Fruit fly (Drosophila melanogaster): Measurements from ENCODE around the gene CG32532.

CG32532 gene

dm6 chrX:19495611-19496583, 51.4 kb downstream of the CG32532 start (continued):
- TF ChIP-seq luna (GFP tag; optimal IDR thresholded peaks at IDR 0.05): no peak
- TF ChIP-seq insv (GFP tag; optimal IDR thresholded peaks at IDR 0.05): no peak
- peak; percentile 80 for TF ChIP-seq Meics (GFP tag; optimal IDR thresholded peaks at IDR 0.05)
- TF ChIP-seq sr (GFP tag; IDR thresholded peaks at IDR 0.05): no peak
- peak; percentile 30 for TF ChIP-seq CG9437 (GFP tag; optimal IDR thresholded peaks at IDR 0.05)
- TF ChIP-seq CG10654 (GFP tag; optimal IDR thresholded peaks at IDR 0.05): peak; percentile 32
- no peak for TF ChIP-seq Hr39 (optimal IDR thresholded peaks at IDR 0.05)
- peak; percentile 34; the same call in 1 of the 2 replicates for TF ChIP-seq Rx (GFP tag; IDR thresholded peaks at IDR 0.05)
- no peak for TF ChIP-seq crc (GFP tag; optimal IDR thresholded peaks at IDR 0.05)
- no peak for TF ChIP-seq sqz (GFP tag; optimal IDR thresholded peaks at IDR 0.05)
- no peak for TF ChIP-seq sens-2 (GFP tag; IDR thresholded peaks at IDR 0.05)
- TF ChIP-seq CG3065 (GFP tag; optimal IDR thresholded peaks at IDR 0.05): no peak
- TF ChIP-seq wdn (GFP tag; IDR thresholded peaks at IDR 0.05): 0 out of 2 replicates have a peak, but pooled peaks have one; percentile 47
- TF ChIP-seq tna (GFP tag; IDR thresholded peaks at IDR 0.05; ENCODE audit: partially characterized antibody): no peak
- no peak for TF ChIP-seq twi (tag; optimal IDR thresholded peaks at IDR 0.05)
- TF ChIP-seq slbo (GFP tag; IDR thresholded peaks at IDR 0.05): peak; percentile 78
- TF ChIP-seq CG33557 (GFP tag; optimal IDR thresholded peaks at IDR 0.05): no peak
- no peak for TF ChIP-seq HLHmδ (GFP tag; optimal IDR thresholded peaks at IDR 0.05)
- no peak for TF ChIP-seq unc-4 (GFP tag; IDR thresholded peaks at IDR 0.05; ENCODE audit: partially characterized antibody)
- TF ChIP-seq CoRest (tag; optimal IDR thresholded peaks at IDR 0.05): peak; percentile 68
- TF ChIP-seq Adf1 (GFP tag; IDR thresholded peaks at IDR 0.05): peak; percentile 29; the same call in 1 of the 2 replicates
- TF ChIP-seq CG15601 (tag; optimal IDR thresholded peaks at IDR 0.05): no peak
- TF ChIP-seq CG14050 (GFP tag; IDR thresholded peaks at IDR 0.05): no peak
- TF ChIP-seq CG4730 (GFP tag; IDR thresholded peaks at IDR 0.05): 0 out of 2 replicates have a peak, but pooled peaks have one; percentile 20
- peak; percentile 63 for TF ChIP-seq esg (GFP tag; conservative IDR thresholded peaks at IDR 0.05)
- TF ChIP-seq peb (GFP tag; IDR thresholded peaks at IDR 0.05): no peak
- TF ChIP-seq Opbp (GFP tag; IDR thresholded peaks at IDR 0.05; ENCODE audit: partially characterized antibody): no peak
- peak; percentile 24 for TF ChIP-seq Sry-δ (GFP tag; optimal IDR thresholded peaks at IDR 0.05)
- no peak for TF ChIP-seq CG6175 (GFP tag; IDR thresholded peaks at IDR 0.05)
- TF ChIP-seq CG34224 (GFP tag; IDR thresholded peaks at IDR 0.05; ENCODE audit: partially characterized antibody): no peak
- peak; percentile 72 for TF ChIP-seq row (GFP tag; IDR thresholded peaks at IDR 0.05)
- TF ChIP-seq ken (GFP tag; IDR thresholded peaks at IDR 0.05): peak; percentile 49; the same call in 1 of the 3 replicates
- TF ChIP-seq bab2 (GFP tag; optimal IDR thresholded peaks at IDR 0.05): peak; percentile 30
- TF ChIP-seq CG16815 (GFP tag; optimal IDR thresholded peaks at IDR 0.05): peak; percentile 22
- peak; percentile 42 for TF ChIP-seq CG18262 (tag; optimal IDR thresholded peaks at IDR 0.05)
- TF ChIP-seq sd (tag; optimal IDR thresholded peaks at IDR 0.05): no peak
- peak in 1 of 3 experiments; percentile 37 for TF ChIP-seq lola (GFP tag; optimal IDR thresholded peaks at IDR 0.05)
- TF ChIP-seq sisA (GFP tag; IDR thresholded peaks at IDR 0.05): peak; percentile 60
- TF ChIP-seq Lim3 (GFP tag; IDR thresholded peaks at IDR 0.05): no peak
- TF ChIP-seq Hsf (GFP tag; optimal IDR thresholded peaks at IDR 0.05): peak; percentile 38
- no peak for TF ChIP-seq sna (GFP tag; IDR thresholded peaks at IDR 0.05; ENCODE audit: partially characterized antibody)
- TF ChIP-seq Asciz (GFP tag; optimal IDR thresholded peaks at IDR 0.05): no peak
- TF ChIP-seq CG3407 (GFP tag; optimal IDR thresholded peaks at IDR 0.05): no peak
- TF ChIP-seq fru (optimal IDR thresholded peaks at IDR 0.05): no peak
- no peak for TF ChIP-seq hth (optimal IDR thresholded peaks at IDR 0.05)
- peak; percentile 70; the same call in 1 of the 3 replicates for TF ChIP-seq gce (GFP tag; IDR thresholded peaks at IDR 0.05)
- TF ChIP-seq CG9797 (GFP tag; optimal IDR thresholded peaks at IDR 0.05): no peak
- TF ChIP-seq Sox102F (GFP tag; optimal IDR thresholded peaks at IDR 0.05): no peak
- TF ChIP-seq CG11560 (tag; IDR thresholded peaks at IDR 0.05): peak; percentile 18; the same call in 1 of the 3 replicates

Data from whole organism, embryonic.